Fruit fly (Drosophila melanogaster) S2 (cell line): ENCODE data around the gene CG33795.

Experiments
- CG8478 ChIP-seq: fragments of >200 bp; optimal IDR thresholded peaks from 2 replicates; lab custom pipeline; 2018
- CTCF ChIP-seq, 2 experiments: fragments of >200 bp; optimal IDR thresholded peaks; 2 replicates each; lab custom pipeline; 2018

DNA sequence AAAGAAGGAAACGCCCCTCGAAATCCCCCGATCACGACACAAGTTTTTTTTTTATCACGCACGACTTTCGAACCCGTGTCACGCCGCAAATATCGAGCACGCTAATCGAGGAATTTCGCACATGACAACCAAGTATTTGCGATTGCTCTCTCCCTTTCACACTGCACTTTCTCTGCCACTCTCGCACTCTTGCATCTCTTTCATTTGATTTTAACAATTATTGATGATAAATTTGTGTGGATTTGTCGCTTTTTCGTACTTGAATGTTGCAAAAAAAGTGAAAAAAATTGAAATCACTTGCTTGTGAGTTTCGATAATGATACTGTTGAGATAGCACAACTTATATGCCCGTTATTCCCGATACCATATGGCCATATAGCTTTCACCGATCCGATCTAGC is 46.0 kb upstream of the CG33795 start, which contains the start of gene CG13073:
- TF ChIP-seq CTCF (optimal IDR thresholded peaks at IDR 0.05; lab: Kevin White, UChicago), result no peak
- TF ChIP-seq CG8478 (lab: Kevin White, UChicago), result no peak
